Worm (Caenorhabditis elegans) whole organism, early embryonic: ENCODE measurements around the gene C24F3.2.

ENCODE experiments used
- B0310.2 ChIP-seq: sonication (generic microtip); optimal IDR thresholded peaks from 2 replicates; lab custom pipeline; 2016; ENCODE audit warnings: mild to moderate bottlenecking, missing genetic modification characterization, missing compliant biosample characterization
- aly-1 ChIP-seq: sonication (generic microtip); optimal IDR thresholded peaks from 2 replicates; lab custom pipeline; 2016; ENCODE audit warnings: missing genetic modification characterization, missing compliant biosample characterization
- ama-1 ChIP-seq: fragments of 150-350 bp; optimal IDR thresholded peaks from 2 replicates; lab custom pipeline; 2014
- ceh-13 ChIP-seq: fragments of 200-800 bp; sonication (Bioruptor generic); optimal IDR thresholded peaks from 2 replicates; lab custom pipeline; 2018; ENCODE audit warnings: mild to moderate bottlenecking, missing genetic modification characterization, missing compliant biosample characterization
- ets-7 ChIP-seq: sonication (generic microtip); optimal IDR thresholded peaks from 2 replicates; lab custom pipeline; 2016; ENCODE audit warnings: missing genotype, missing genetic modification characterization, missing compliant biosample characterization
- flt-1 ChIP-seq: fragments of 200-800 bp; sonication (Bioruptor generic); IDR thresholded peaks from 2 replicates; pipeline ENCODE4 v1.3.6; 2022; ENCODE audit warnings: missing genetic modification characterization, missing compliant biosample characterization
- pes-1 ChIP-seq: fragments of 200-800 bp; sonication (Bioruptor generic); IDR thresholded peaks from 2 replicates; pipeline ENCODE4 v1.3.6; 2022; ENCODE audit warnings: missing genetic modification reagents, missing genetic modification characterization, missing compliant biosample characterization
- scrt-1 ChIP-seq: fragments of 200-800 bp; sonication (Bioruptor generic); IDR thresholded peaks from 2 replicates; pipeline ENCODE4 v1.3.6; 2022; ENCODE audit warnings: missing genetic modification characterization, missing compliant biosample characterization
- sea-1 ChIP-seq: fragments of 200-800 bp; sonication (Bioruptor generic); conservative IDR thresholded peaks from 2 replicates; pipeline ENCODE4 v1.3.6; 2022; ENCODE audit warnings: missing genetic modification characterization, missing compliant biosample characterization
- tbx-11 ChIP-seq: fragments of 200-800 bp; sonication (Bioruptor generic); IDR thresholded peaks from 2 replicates; pipeline ENCODE4 v1.3.6; 2022; ENCODE audit warnings: missing genetic modification characterization, missing compliant biosample characterization
- tbx-37 ChIP-seq: fragments of 200-800 bp; sonication (Bioruptor generic); conservative IDR thresholded peaks from 2 replicates; pipeline ENCODE4 v1.3.6; 2022; ENCODE audit warnings: missing genetic modification reagents, missing genetic modification characterization, missing compliant biosample characterization

DNA sequence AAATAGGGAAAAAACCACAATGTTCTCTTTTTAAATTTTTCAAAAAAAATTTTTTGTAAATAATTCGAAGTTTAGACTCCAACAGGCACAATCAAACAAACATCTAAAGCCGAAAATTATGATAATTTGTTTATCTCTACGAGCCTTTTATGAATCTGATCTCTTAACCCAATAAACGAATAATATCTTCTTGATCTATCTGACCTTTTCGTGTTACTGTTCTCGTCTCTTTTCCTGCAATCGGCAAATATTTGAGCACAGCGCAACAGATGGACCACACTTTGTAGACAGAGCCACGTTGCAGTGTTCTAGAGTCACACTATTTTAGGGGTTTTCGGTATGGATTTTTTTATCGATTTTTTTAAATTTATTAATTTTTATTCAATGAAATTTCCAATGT lies 29.4 kb downstream of the C24F3.2 start:
- TF ChIP-seq tbx-11 (GFP tag; lab: Robert Waterston, UW) (no peak), pes-1 (GFP tag; lab: Robert Waterston, UW) (no peak), ets-7 (no peak), sea-1 (GFP tag; lab: Robert Waterston, UW) (no peak), ama-1 (no peak), ceh-13 (GFP tag; lab: Kevin White, UChicago) (no peak), flt-1 (GFP tag; lab: Robert Waterston, UW) (no peak), tbx-37 (GFP tag; lab: Robert Waterston, UW) (no peak), scrt-1 (GFP tag; lab: Robert Waterston, UW) (no peak), aly-1 (no peak), B0310.2 (tag; lab: Kevin White, UChicago) (no peak)
